Worm (Caenorhabditis elegans): ENCODE results near the gene dsh-1.
A peak's percentile ranks its signal among the peaks of the same experiment; 100 is the strongest.

dsh-1 gene

DNA sequence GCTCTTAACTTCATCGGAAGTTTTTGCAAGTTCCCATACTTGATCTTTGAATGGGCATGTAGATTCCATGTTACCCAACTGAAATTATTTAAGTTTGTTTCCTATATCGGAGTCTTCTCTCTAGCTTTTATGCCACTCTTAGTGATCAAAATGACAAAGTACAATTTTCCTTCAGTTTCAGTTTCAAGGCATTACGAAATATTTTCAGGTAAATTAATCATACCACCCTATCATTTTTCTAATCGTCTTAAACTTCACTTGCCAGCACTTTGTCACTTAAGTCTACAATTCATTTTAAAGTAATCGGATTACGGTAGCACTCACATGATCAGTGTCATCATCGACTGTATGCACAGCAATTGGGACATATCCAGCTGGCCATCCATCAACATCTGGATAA, 9.5 kb upstream of the dsh-1 start:
- TF ChIP-seq sem-2 (GFP tag; optimal IDR thresholded peaks at IDR 0.05): no peak
- no peak for TF ChIP-seq mep-1 (tag; optimal IDR thresholded peaks at IDR 0.05)
- no peak for TF ChIP-seq mab-5 (tag; optimal IDR thresholded peaks at IDR 0.05)
- no peak for TF ChIP-seq lin-32 (GFP tag; optimal IDR thresholded peaks at IDR 0.05)
- TF ChIP-seq unc-120 (tag; optimal IDR thresholded peaks at IDR 0.05; ENCODE audit: poor library complexity, severe bottlenecking): no peak
- no peak for TF ChIP-seq zip-8 (tag; optimal IDR thresholded peaks at IDR 0.05)
- no peak for TF ChIP-seq nhr-76 (tag; optimal IDR thresholded peaks at IDR 0.05)
- TF ChIP-seq nhr-28 (tag; optimal IDR thresholded peaks at IDR 0.05): no peak
- TF ChIP-seq flh-1 (GFP tag; optimal IDR thresholded peaks at IDR 0.05): no peak
- TF ChIP-seq unc-62 (GFP tag; optimal IDR thresholded peaks at IDR 0.05): no peak
- TF ChIP-seq pha-4 (tag; optimal IDR thresholded peaks at IDR 0.05): no peak
- no peak for TF ChIP-seq ham-2 (GFP tag; optimal IDR thresholded peaks at IDR 0.05)
- TF ChIP-seq ceh-83 (GFP tag; optimal IDR thresholded peaks at IDR 0.05): no peak
- TF ChIP-seq lin-13 (tag; optimal IDR thresholded peaks at IDR 0.05): no peak
- no peak for TF ChIP-seq nhr-2 (tag; optimal IDR thresholded peaks at IDR 0.05)
- TF ChIP-seq nhr-12 (tag; optimal IDR thresholded peaks at IDR 0.05): no peak

DNA sequence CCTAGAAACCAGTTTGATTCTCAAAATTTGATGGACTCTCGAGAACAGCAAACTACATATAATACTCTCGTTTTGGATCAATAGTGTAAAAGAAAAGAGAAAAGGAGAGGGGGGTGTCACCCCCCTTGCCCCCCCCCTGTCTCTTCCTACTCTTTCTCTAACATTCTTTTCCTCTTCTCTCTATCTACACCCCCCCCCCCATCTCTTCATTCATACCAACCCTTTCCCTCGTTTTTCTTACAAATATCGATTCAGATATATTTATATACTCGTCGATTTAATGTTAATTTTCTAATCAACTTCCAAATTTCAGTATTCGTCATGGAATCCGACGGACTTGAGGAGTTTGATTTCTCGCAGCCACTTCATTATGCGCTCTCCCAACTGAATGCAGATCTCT, 5.9 kb upstream of the dsh-1 start, which contains the start of gene EGAP2.1:
Gene EGAP2.1 (plus strand): TSS at position 301 of the 400 bp plus-strand sequence.
- TF ChIP-seq ham-2 (GFP tag; optimal IDR thresholded peaks at IDR 0.05) (no peak), nhr-2 (tag; optimal IDR thresholded peaks at IDR 0.05) (no peak), flh-1 (GFP tag; optimal IDR thresholded peaks at IDR 0.05) (no peak), ztf-11 (tag; optimal IDR thresholded peaks at IDR 0.05) (no peak), M03D4.4 (tag; optimal IDR thresholded peaks at IDR 0.05) (peak; percentile 30)

DNA sequence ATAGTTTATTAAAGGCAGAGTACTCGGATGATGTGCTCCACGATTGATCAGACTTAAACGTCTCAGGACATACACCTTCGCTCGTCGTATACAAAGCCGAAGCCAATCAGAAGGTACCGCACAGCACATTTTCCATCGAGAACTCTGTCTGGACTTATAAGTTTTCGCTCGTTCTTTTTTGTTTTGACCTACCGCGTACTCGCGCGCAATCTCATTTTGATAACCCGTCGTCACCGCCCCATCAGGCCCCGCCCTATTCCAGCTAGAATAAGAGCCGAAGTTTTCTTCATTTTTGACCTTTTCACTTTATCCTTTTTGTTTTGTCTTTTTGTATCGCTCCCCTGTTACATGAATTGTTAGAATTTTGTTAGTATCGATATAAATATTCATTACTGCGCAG, 4.4 kb upstream of the dsh-1 start, which contains the start of gene EGAP2.2:
Gene EGAP2.2 (plus strand): TSS at position 301 of the 400 bp plus-strand sequence.
- TF ChIP-seq lin-13 (tag; optimal IDR thresholded peaks at IDR 0.05) (no peak), unc-39 (tag; optimal IDR thresholded peaks at IDR 0.05) (no peak), ceh-43 (GFP tag; optimal IDR thresholded peaks at IDR 0.05) (no peak), ceh-83 (GFP tag; optimal IDR thresholded peaks at IDR 0.05) (no peak), zip-8 (tag; optimal IDR thresholded peaks at IDR 0.05) (no peak), nhr-12 (tag; optimal IDR thresholded peaks at IDR 0.05) (no peak), elt-3 (tag; optimal IDR thresholded peaks at IDR 0.05) (no peak), nhr-76 (tag; optimal IDR thresholded peaks at IDR 0.05) (no peak), bed-3 (GFP tag; optimal IDR thresholded peaks at IDR 0.05) (no peak), nhr-237 (tag; optimal IDR thresholded peaks at IDR 0.05) (no peak), cnd-1 (tag; optimal IDR thresholded peaks at IDR 0.05) (no peak), drap-1 (GFP tag; optimal IDR thresholded peaks at IDR 0.05) (no peak), flh-1 (GFP tag; optimal IDR thresholded peaks at IDR 0.05) (no peak)

DNA sequence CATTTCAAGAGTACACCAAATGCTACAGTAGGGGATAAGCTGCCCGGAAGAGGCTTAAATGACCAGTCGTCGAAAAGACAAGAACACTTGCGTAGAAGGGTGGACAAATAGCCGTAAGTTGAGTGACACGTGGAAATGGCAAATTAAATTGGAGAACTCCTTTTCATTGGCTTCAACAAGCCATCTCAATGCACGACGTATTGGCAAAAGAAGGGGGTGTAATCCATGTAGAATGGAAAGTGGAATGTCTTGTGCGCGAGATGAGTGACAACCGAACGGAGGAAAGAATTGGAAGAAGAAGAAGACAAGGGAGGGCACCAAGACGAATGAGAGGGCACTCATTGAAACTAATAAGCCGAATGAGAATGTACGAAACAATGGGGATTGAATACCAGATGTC, 3.5 kb upstream of the dsh-1 start:
- TF ChIP-seq flh-1 (GFP tag; optimal IDR thresholded peaks at IDR 0.05) (no peak), cnd-1 (tag; optimal IDR thresholded peaks at IDR 0.05) (peak; percentile 12), unc-62 (GFP tag; optimal IDR thresholded peaks at IDR 0.05) (peak; percentile 68), ham-2 (GFP tag; optimal IDR thresholded peaks at IDR 0.05) (peak; percentile 40), mls-2 (tag; optimal IDR thresholded peaks at IDR 0.05) (peak; percentile 42), mep-1 (tag; optimal IDR thresholded peaks at IDR 0.05) (no peak), nhr-237 (tag; optimal IDR thresholded peaks at IDR 0.05) (no peak), ces-1 (GFP tag; optimal IDR thresholded peaks at IDR 0.05) (peak; percentile 17)

DNA sequence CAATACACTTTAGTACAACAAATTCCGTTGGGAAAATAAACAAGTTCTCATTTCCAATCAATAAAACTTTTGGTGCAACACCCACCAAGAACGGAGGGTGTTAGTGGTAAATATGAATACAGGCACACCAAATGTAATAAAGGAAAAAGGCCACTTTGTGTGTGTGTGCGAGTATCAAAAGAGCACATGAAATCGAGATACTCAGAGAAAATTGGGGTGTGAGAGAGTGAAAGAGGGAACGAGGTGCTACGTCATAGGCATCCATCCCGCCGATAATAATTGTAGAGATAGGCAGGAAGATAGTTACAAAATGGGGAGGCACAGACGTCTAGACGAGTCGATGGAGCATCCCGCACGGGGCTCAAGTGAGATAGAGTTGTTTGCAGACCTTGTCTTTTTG, 2.6 kb upstream of the dsh-1 start:
- TF ChIP-seq ceh-43 (GFP tag; optimal IDR thresholded peaks at IDR 0.05) (no peak), zip-8 (tag; optimal IDR thresholded peaks at IDR 0.05) (no peak), sptf-1 (tag; optimal IDR thresholded peaks at IDR 0.05) (peak; percentile 47), flh-1 (GFP tag; optimal IDR thresholded peaks at IDR 0.05) (no peak), unc-120 (tag; optimal IDR thresholded peaks at IDR 0.05; ENCODE audit: poor library complexity, severe bottlenecking) (peak; percentile 33), nhr-28 (tag; optimal IDR thresholded peaks at IDR 0.05) (no peak), tbx-8 (GFP tag; optimal IDR thresholded peaks at IDR 0.05) (no peak), hlh-1 (tag; optimal IDR thresholded peaks at IDR 0.05) (peak; percentile 26), ceh-83 (GFP tag; optimal IDR thresholded peaks at IDR 0.05) (no peak), pha-4 (tag; optimal IDR thresholded peaks at IDR 0.05) (peak; percentile 52), mls-2 (tag; optimal IDR thresholded peaks at IDR 0.05) (peak; percentile 37), unc-62 (GFP tag; optimal IDR thresholded peaks at IDR 0.05) (peak; percentile 37), elt-3 (tag; optimal IDR thresholded peaks at IDR 0.05) (no peak), M03D4.4 (tag; optimal IDR thresholded peaks at IDR 0.05) (no peak), ces-1 (GFP tag; optimal IDR thresholded peaks at IDR 0.05) (peak; percentile 89), sem-2 (GFP tag; optimal IDR thresholded peaks at IDR 0.05) (no peak), mab-5 (tag; optimal IDR thresholded peaks at IDR 0.05) (no peak), ztf-11 (tag; optimal IDR thresholded peaks at IDR 0.05) (no peak), bed-3 (GFP tag; optimal IDR thresholded peaks at IDR 0.05) (no peak), nhr-2 (tag; optimal IDR thresholded peaks at IDR 0.05) (no peak), unc-39 (tag; optimal IDR thresholded peaks at IDR 0.05) (no peak), lin-32 (GFP tag; optimal IDR thresholded peaks at IDR 0.05) (no peak), ceh-39 (tag; optimal IDR thresholded peaks at IDR 0.05) (peak; percentile 54), ham-2 (GFP tag; optimal IDR thresholded peaks at IDR 0.05) (no peak)
